Worm (Caenorhabditis elegans): ENCODE results near the gene pigb-1.

Gene pigb-1

DNA sequence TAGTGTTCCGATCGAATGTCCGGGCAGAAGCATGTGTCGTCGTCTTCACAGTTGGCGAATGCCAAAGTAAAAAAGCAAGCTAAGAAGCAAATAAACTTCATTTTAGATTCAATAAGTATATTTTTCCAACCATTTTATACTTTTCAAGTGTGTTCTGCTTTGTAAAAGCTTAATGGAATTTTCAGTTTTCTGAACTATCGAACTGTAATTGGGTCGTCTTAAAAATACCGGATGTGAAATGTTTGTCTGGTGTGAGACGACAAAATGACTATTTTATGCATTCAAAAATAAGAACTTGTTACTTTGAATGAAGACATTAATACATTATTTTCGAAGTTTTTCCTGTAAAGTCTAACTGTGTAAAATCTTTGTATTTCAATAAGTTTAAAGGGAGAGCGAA is 5.8 kb upstream of the pigb-1 start, which contains the start of gene F59A6.11:
Gene F59A6.11, minus strand, starts transcription at position 101 of the 400 bp plus-strand sequence.
- TF ChIP-seq F49E8.2 (tag; optimal IDR thresholded peaks at IDR 0.05; ENCODE audit: insufficient read depth) (no peak), attf-5 (GFP tag; optimal IDR thresholded peaks at IDR 0.05) (no peak)

DNA sequence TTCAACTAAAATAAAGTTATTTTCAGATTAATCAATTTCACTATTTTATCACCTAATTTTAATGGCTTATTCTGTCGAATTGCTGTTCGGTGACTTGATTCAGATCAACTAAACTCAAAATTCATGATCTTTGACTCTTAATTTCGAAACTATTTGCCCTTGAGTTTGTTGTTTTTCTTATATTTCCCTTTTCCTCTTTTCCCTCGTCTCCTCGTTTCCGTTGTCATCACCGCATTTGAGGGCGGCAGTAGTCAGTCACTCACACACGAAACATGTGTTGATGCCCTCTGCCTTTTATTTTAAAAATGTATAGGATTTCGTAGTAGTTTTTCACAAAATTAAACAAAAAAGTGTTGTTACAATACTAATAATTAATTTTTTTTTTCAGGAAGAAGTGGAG is 2.1 kb upstream of the pigb-1 start, which contains the start of gene rnh-1.0:
Gene rnh-1.0, plus strand, starts transcription at position 389 of the 400 bp plus-strand sequence.
- no peak for TF ChIP-seq cebp-1 (GFP tag; IDR thresholded peaks at IDR 0.05)
- peak; percentile 37 for TF ChIP-seq cebp-1 (tag; optimal IDR thresholded peaks at IDR 0.05)
- no peak for TF ChIP-seq C06A6.2 (GFP tag; conservative IDR thresholded peaks at IDR 0.05)
- TF ChIP-seq F49E8.2 (tag; optimal IDR thresholded peaks at IDR 0.05; ENCODE audit: insufficient read depth): no peak

DNA sequence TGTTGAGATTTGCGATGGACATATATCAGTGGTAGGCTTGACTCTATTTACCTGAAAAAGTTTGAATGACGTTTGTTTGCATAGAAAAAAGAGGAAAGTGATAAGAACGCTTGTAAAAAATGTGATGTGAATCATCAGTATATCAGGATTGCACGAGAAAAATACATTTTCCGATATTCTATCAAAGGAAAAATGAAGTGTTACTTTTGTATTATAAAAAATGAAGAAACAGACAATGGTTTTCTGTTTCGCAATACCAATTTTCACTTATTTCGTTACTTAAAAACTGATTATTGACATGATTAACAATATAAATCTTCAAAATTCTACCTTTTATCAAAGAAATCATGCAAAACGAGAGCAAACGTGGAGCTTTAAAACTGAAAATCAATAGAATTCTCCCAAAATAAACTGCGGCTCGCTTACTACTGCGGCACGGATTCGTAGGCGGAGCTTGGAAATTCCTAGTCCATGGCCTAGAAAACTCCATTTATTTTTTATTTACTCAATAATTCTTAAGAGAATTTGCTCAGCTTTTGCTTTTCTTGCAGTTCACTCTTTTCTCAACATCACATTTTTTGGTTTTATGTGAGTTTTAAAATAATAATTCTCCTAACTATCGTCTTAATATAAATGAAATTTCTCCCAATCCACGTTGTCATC is 784 bp upstream of the pigb-1 start, which contains the start of the genes eif-1 and vps-24:
Gene eif-1, minus strand, starts transcription at position 51 of the 663 bp plus-strand sequence.
Gene vps-24, plus strand, starts transcription at position 469 of the 663 bp plus-strand sequence.
- peak; percentile 30 for TF ChIP-seq dpl-1 (GFP tag; optimal IDR thresholded peaks at IDR 0.05)
- peak; percentile 48 for TF ChIP-seq lsl-1 (GFP tag; optimal IDR thresholded peaks at IDR 0.05)
- peak; percentile 56; the same call in 1 of the 2 replicates for TF ChIP-seq B0019.2 (GFP tag; conservative IDR thresholded peaks at IDR 0.05)
- no peak for TF ChIP-seq ceh-91 (GFP tag; IDR thresholded peaks at IDR 0.05)
- TF ChIP-seq dox-1 (GFP tag; IDR thresholded peaks at IDR 0.05): peak; percentile 80
- peak; percentile 7 for TF ChIP-seq unc-130 (GFP tag; optimal IDR thresholded peaks at IDR 0.05)
- TF ChIP-seq ztf-26 (tag; optimal IDR thresholded peaks at IDR 0.05): no peak
- peak; percentile 17 for TF ChIP-seq snpc-3.4 (tag; optimal IDR thresholded peaks at IDR 0.05)
- TF ChIP-seq lin-54 (GFP tag; optimal IDR thresholded peaks at IDR 0.05): peak; percentile 5
- TF ChIP-seq ceh-100 (GFP tag; IDR thresholded peaks at IDR 0.05): peak; percentile 18; the same call in 1 of the 2 replicates
- TF ChIP-seq B0261.1 (tag; optimal IDR thresholded peaks at IDR 0.05): no peak
- TF ChIP-seq snpc-1.3 (tag; optimal IDR thresholded peaks at IDR 0.05; ENCODE audit: insufficient read depth): peak; percentile 42
- TF ChIP-seq athp-1 (tag; optimal IDR thresholded peaks at IDR 0.05): no peak
- TF ChIP-seq nhr-80 (tag; optimal IDR thresholded peaks at IDR 0.05): peak; percentile 26
- TF ChIP-seq F57A8.1 (GFP tag; optimal IDR thresholded peaks at IDR 0.05): no peak
- peak; percentile 51 for TF ChIP-seq madf-6 (GFP tag; IDR thresholded peaks at IDR 0.05)
- TF ChIP-seq Y56A3A.18 (GFP tag; IDR thresholded peaks at IDR 0.05): no peak
- TF ChIP-seq ztf-3 (GFP tag; optimal IDR thresholded peaks at IDR 0.05): no peak
- TF ChIP-seq attf-5 (GFP tag; optimal IDR thresholded peaks at IDR 0.05): peak; percentile 75
- TF ChIP-seq D2030.7 (GFP tag; IDR thresholded peaks at IDR 0.05): no peak
- no peak for TF ChIP-seq die-1 (tag; optimal IDR thresholded peaks at IDR 0.05)
- TF ChIP-seq mcd-1 (GFP tag; IDR thresholded peaks at IDR 0.05): peak; percentile 42; the same call in 1 of the 2 replicates
- TF ChIP-seq hmg-1.2 (GFP tag; IDR thresholded peaks at IDR 0.05): no peak
- TF ChIP-seq ets-4 (GFP tag; optimal IDR thresholded peaks at IDR 0.05): no peak
- TF ChIP-seq sdz-38 (tag; optimal IDR thresholded peaks at IDR 0.05): no peak
- no peak for TF ChIP-seq Y79H2A.3 (GFP tag; conservative IDR thresholded peaks at IDR 0.05)
- TF ChIP-seq F23B12.7 (tag; optimal IDR thresholded peaks at IDR 0.05; ENCODE audit: insufficient read depth): peak; percentile 12
- no peak for TF ChIP-seq madf-8 (GFP tag; conservative IDR thresholded peaks at IDR 0.05)
- TF ChIP-seq ekl-4 (GFP tag; IDR thresholded peaks at IDR 0.05): no peak
- TF ChIP-seq F37B4.10 (GFP tag; IDR thresholded peaks at IDR 0.05): no peak
- TF ChIP-seq B0336.3 (GFP tag; IDR thresholded peaks at IDR 0.05): no peak
- no peak for TF ChIP-seq B0035.1 (tag; optimal IDR thresholded peaks at IDR 0.05)
- no peak for TF ChIP-seq snpc-4 (GFP tag; optimal IDR thresholded peaks at IDR 0.05)
- peak in 2 of 4 experiments; percentile 14 for TF ChIP-seq snpc-4 (tag; optimal IDR thresholded peaks at IDR 0.05)
- no peak for TF ChIP-seq cebp-1 (GFP tag; IDR thresholded peaks at IDR 0.05)
- peak; percentile 45 for TF ChIP-seq cebp-1 (tag; optimal IDR thresholded peaks at IDR 0.05)
- TF ChIP-seq T26A5.8 (tag; optimal IDR thresholded peaks at IDR 0.05): no peak

Measured in whole organism, young adult.